Worm (Caenorhabditis elegans) whole organism, young adult: ENCODE data around the gene rhgf-2.
A peak's percentile ranks its signal among the peaks of the same experiment; 100 is the strongest.

ENCODE experiments used
- B0035.1 ChIP-seq: sonication (generic microtip); optimal IDR thresholded peaks from 2 replicates; lab custom pipeline; 2016; ENCODE audit warnings: missing genetic modification characterization, mild to moderate bottlenecking, missing compliant biosample characterization, missing genotype, missing genetic modification reagents
- B0261.1 ChIP-seq: sonication (generic microtip); optimal IDR thresholded peaks from 2 replicates; lab custom pipeline; 2016; ENCODE audit warnings: mild to moderate bottlenecking, missing genetic modification characterization, moderate library complexity, missing compliant biosample characterization
- C06A6.2 ChIP-seq: fragments of 200-800 bp; sonication (Bioruptor generic); conservative IDR thresholded peaks from 2 replicates; pipeline ENCODE4 v1.3.6; 2022; ENCODE audit warnings: missing genetic modification characterization, missing compliant biosample characterization
- D2030.7 ChIP-seq: fragments of 200-800 bp; sonication (Bioruptor generic); IDR thresholded peaks from 2 replicates; pipeline ENCODE4 v1.3.6; 2022; ENCODE audit warnings: missing genetic modification reagents, missing genetic modification characterization, missing compliant biosample characterization
- F37B4.10 ChIP-seq: fragments of 200-800 bp; sonication (Bioruptor generic); IDR thresholded peaks from 2 replicates; pipeline ENCODE4 v1.3.6; 2022; ENCODE audit warnings: missing genetic modification characterization, missing compliant biosample characterization
- F49E8.2 ChIP-seq: sonication (generic microtip); optimal IDR thresholded peaks from 3 replicates; lab custom pipeline; 2017; ENCODE audit warnings: missing genetic modification characterization, mild to moderate bottlenecking, missing compliant biosample characterization, antibody characterized with exemption, moderate library complexity; ENCODE audit not compliant: insufficient read depth
- F57C9.4 ChIP-seq: sonication (generic microtip); optimal IDR thresholded peaks from 2 replicates; lab custom pipeline; 2017; ENCODE audit warnings: mild to moderate bottlenecking, missing genetic modification characterization, missing compliant biosample characterization
- K11D2.4 ChIP-seq: fragments of 200-800 bp; sonication (Bioruptor generic); IDR thresholded peaks from 2 replicates; pipeline ENCODE4 v1.3.6; 2022; ENCODE audit warnings: missing genetic modification reagents, missing genetic modification characterization, missing compliant biosample characterization
- Y53G8AR.9 ChIP-seq: fragments of 200-800 bp; sonication (Bioruptor generic); conservative IDR thresholded peaks from 2 replicates; pipeline ENCODE4 v1.3.6; 2022; ENCODE audit warnings: missing genetic modification reagents, missing genetic modification characterization, missing compliant biosample characterization
- akir-1 ChIP-seq: fragments of 200-800 bp; sonication (Bioruptor generic); optimal IDR thresholded peaks from 2 replicates; lab custom pipeline; 2018; ENCODE audit warnings: mild to moderate bottlenecking, missing genetic modification characterization, moderate library complexity, missing compliant biosample characterization
- aptf-2 ChIP-seq: fragments of 200-800 bp; sonication (Bioruptor generic); conservative IDR thresholded peaks from 2 replicates; pipeline ENCODE4 v1.3.6; 2022; ENCODE audit warnings: missing genetic modification reagents, missing genetic modification characterization, missing compliant biosample characterization
- atf-7 ChIP-seq: sonication (generic microtip); optimal IDR thresholded peaks from 2 replicates; lab custom pipeline; 2017; ENCODE audit warnings: mild to moderate bottlenecking, missing genetic modification characterization, missing compliant biosample characterization
- bed-2 ChIP-seq: fragments of 200-800 bp; sonication (Bioruptor generic); IDR thresholded peaks from 2 replicates; pipeline ENCODE4 v1.3.6; 2022; ENCODE audit warnings: missing genetic modification reagents, missing genetic modification characterization, missing compliant biosample characterization
- cebp-1 ChIP-seq, 2 experiments: fragments of 200-800 bp in 1 of 2; sonication (Bioruptor generic) in 1 of 2; sonication (generic microtip) in 1 of 2; IDR thresholded peaks in 1 of 2; optimal IDR thresholded peaks in 1 of 2; 2 replicates each; pipeline versions ENCODE4 v1.3.6 to Lab custom; 2017 to 2022; ENCODE audit warnings: missing compliant biosample characterization in 2 of 2, missing genetic modification characterization in 2 of 2, mild to moderate bottlenecking in 1 of 2, missing genetic modification reagents in 1 of 2, moderate library complexity in 1 of 2
- ceh-91 ChIP-seq: fragments of 200-800 bp; sonication (Bioruptor generic); IDR thresholded peaks from 2 replicates; pipeline ENCODE4 v1.3.6; 2022; ENCODE audit warnings: missing genetic modification reagents, missing genetic modification characterization, missing compliant biosample characterization
- dox-1 ChIP-seq: fragments of 200-800 bp; sonication (Bioruptor generic); IDR thresholded peaks from 2 replicates; pipeline ENCODE4 v1.3.6; 2022; ENCODE audit warnings: missing genetic modification reagents, missing genetic modification characterization, missing compliant biosample characterization
- dpl-1 ChIP-seq: fragments of 150-350 bp; optimal IDR thresholded peaks from 2 replicates; lab custom pipeline; 2014; ENCODE audit warnings: missing biosample characterization, missing genetic modification reagents, missing genetic modification characterization
- egl-18 ChIP-seq: fragments of 200-800 bp; sonication (Bioruptor generic); IDR thresholded peaks from 2 replicates; pipeline ENCODE4 v1.3.6; 2022; ENCODE audit warnings: missing genetic modification reagents, missing genetic modification characterization, missing compliant biosample characterization
- ekl-4 ChIP-seq: fragments of 200-800 bp; sonication (Bioruptor generic); IDR thresholded peaks from 2 replicates; pipeline ENCODE4 v1.3.6; 2022; ENCODE audit warnings: missing genetic modification reagents, missing genetic modification characterization, missing compliant biosample characterization
- lag-1 ChIP-seq: fragments of 200-800 bp; sonication (Bioruptor generic); IDR thresholded peaks from 2 replicates; pipeline ENCODE4 v1.3.6; 2022; ENCODE audit warnings: missing genetic modification reagents, missing genetic modification characterization, missing compliant biosample characterization
- lin-26 ChIP-seq: fragments of 200-800 bp; sonication (Bioruptor generic); IDR thresholded peaks from 2 replicates; pipeline ENCODE4 v1.3.6; 2022; ENCODE audit warnings: missing genetic modification reagents, missing genetic modification characterization, missing compliant biosample characterization
- lin-35 ChIP-seq, 3 experiments: fragments of 150-350 bp in 2 of 3; sonication (generic microtip) in 1 of 3; optimal IDR thresholded peaks; 2 replicates each; lab custom pipeline; 2014 to 2018; ENCODE audit warnings: missing biosample characterization in 3 of 3, missing genetic modification characterization in 3 of 3, missing genetic modification reagents in 3 of 3
- lir-1 ChIP-seq: fragments of 200-800 bp; sonication (Bioruptor generic); conservative IDR thresholded peaks from 2 replicates; pipeline ENCODE4 v1.3.6; 2022; ENCODE audit warnings: missing genetic modification reagents, missing genetic modification characterization, missing compliant biosample characterization
- lsl-1 ChIP-seq: fragments of 200-800 bp; sonication (Bioruptor generic); optimal IDR thresholded peaks from 2 replicates; lab custom pipeline; 2018; ENCODE audit warnings: mild to moderate bottlenecking, missing genetic modification characterization, moderate library complexity, missing compliant biosample characterization
- mxl-1 ChIP-seq: sonication (generic microtip); optimal IDR thresholded peaks from 2 replicates; lab custom pipeline; 2016; ENCODE audit warnings: missing genetic modification characterization, missing compliant biosample characterization
- nhr-179 ChIP-seq: sonication (generic microtip); optimal IDR thresholded peaks from 2 replicates; lab custom pipeline; 2016; ENCODE audit warnings: mild to moderate bottlenecking, missing genetic modification characterization, missing compliant biosample characterization
- nhr-27 ChIP-seq: fragments of 200-800 bp; sonication (Bioruptor generic); optimal IDR thresholded peaks from 2 replicates; lab custom pipeline; 2018; ENCODE audit warnings: mild to moderate bottlenecking, missing genetic modification characterization, moderate library complexity, missing compliant biosample characterization
- nhr-80 ChIP-seq: sonication (generic microtip); optimal IDR thresholded peaks from 2 replicates; lab custom pipeline; 2016; ENCODE audit warnings: missing genetic modification characterization, missing compliant biosample characterization
- pha-4 ChIP-seq: fragments of 150-350 bp; sonication (generic microtip); optimal IDR thresholded peaks from 2 replicates; lab custom pipeline; 2014; ENCODE audit warnings: missing biosample characterization, missing genetic modification reagents, missing genetic modification characterization
- rcor-1 ChIP-seq: fragments of 200-800 bp; sonication (Bioruptor generic); IDR thresholded peaks from 2 replicates; pipeline ENCODE4 v1.3.6; 2022; ENCODE audit warnings: missing genetic modification reagents, missing genetic modification characterization, missing compliant biosample characterization
- rec-8 ChIP-seq, 2 experiments: sonication (generic microtip); optimal IDR thresholded peaks; 2 replicates each; lab custom pipeline; 2016; ENCODE audit warnings: mild to moderate bottlenecking in 2 of 2, missing genetic modification characterization in 2 of 2, missing genetic modification reagents in 2 of 2, missing genotype in 2 of 2, missing biosample characterization in 1 of 2, missing compliant biosample characterization in 1 of 2, moderate library complexity in 1 of 2
- repo-1 ChIP-seq: sonication (generic microtip); optimal IDR thresholded peaks from 2 replicates; lab custom pipeline; 2017; ENCODE audit warnings: mild to moderate bottlenecking, missing genetic modification characterization, missing compliant biosample characterization
- snpc-1.3 ChIP-seq: sonication (generic microtip); optimal IDR thresholded peaks from 2 replicates; lab custom pipeline; 2017; ENCODE audit warnings: missing genetic modification characterization, mild to moderate bottlenecking, missing compliant biosample characterization, antibody characterized with exemption, moderate library complexity, missing genotype, missing genetic modification reagents; ENCODE audit not compliant: insufficient read depth
- somi-1 ChIP-seq: fragments of 200-800 bp; sonication (Bioruptor generic); optimal IDR thresholded peaks from 2 replicates; lab custom pipeline; 2018; ENCODE audit warnings: mild to moderate bottlenecking, missing genetic modification characterization, missing compliant biosample characterization
- sptf-2 ChIP-seq: fragments of 200-800 bp; sonication (Bioruptor generic); optimal IDR thresholded peaks from 2 replicates; lab custom pipeline; 2018; ENCODE audit warnings: mild to moderate bottlenecking, missing genetic modification characterization, missing compliant biosample characterization
- tbx-9 ChIP-seq: sonication (generic microtip); optimal IDR thresholded peaks from 2 replicates; lab custom pipeline; 2016; ENCODE audit warnings: borderline replicate concordance, missing genetic modification characterization, inconsistent platforms, missing compliant biosample characterization
- xnd-1 ChIP-seq: sonication (generic microtip); optimal IDR thresholded peaks from 2 replicates; lab custom pipeline; 2016; ENCODE audit warnings: missing genotype, missing genetic modification reagents, missing genetic modification characterization, missing compliant biosample characterization
- zfh-2 ChIP-seq: fragments of 200-800 bp; sonication (Bioruptor generic); conservative IDR thresholded peaks from 2 replicates; pipeline ENCODE4 v1.3.6; 2022; ENCODE audit warnings: missing genetic modification reagents, missing genetic modification characterization, missing compliant biosample characterization
- ztf-6 ChIP-seq: fragments of 200-800 bp; sonication (Bioruptor generic); IDR thresholded peaks from 2 replicates; pipeline ENCODE4 v1.3.6; 2022; ENCODE audit warnings: missing genetic modification reagents, missing genetic modification characterization, missing compliant biosample characterization

rhgf-2 gene

DNA sequence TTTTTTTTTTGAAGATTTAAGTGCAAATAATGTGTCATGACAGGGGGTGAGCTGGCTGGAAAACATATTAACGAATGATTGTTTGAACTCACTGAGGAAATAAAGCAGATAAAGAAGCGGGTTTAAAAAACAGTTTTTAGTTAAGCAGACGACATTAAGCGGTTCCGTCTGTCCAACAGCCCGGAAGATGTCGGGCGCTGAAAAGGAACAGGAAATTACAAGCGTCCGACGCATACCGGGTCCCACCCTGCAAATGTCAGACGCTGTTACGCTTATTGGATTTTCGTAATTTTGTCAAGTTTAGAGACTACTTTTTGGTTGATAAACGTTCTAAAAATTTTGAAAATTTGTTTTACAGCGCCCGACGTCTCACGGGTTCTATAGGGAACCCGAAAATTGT, 59.0 kb downstream of the rhgf-2 start:
- no peak for TF ChIP-seq egl-18
- TF ChIP-seq rcor-1 (GFP tag; lab: Robert Waterston, UW) = no peak
- TF ChIP-seq F37B4.10 (GFP tag; lab: Robert Waterston, UW) = no peak
- TF ChIP-seq ztf-6 (GFP tag; lab: Robert Waterston, UW) = no peak
- no peak for TF ChIP-seq D2030.7 (GFP tag; lab: Robert Waterston, UW)
- no peak for TF ChIP-seq B0261.1 (tag; lab: Kevin White, UChicago)
- no peak for TF ChIP-seq nhr-80
- TF ChIP-seq sptf-2 = no peak
- TF ChIP-seq F49E8.2 (tag; lab: Kevin White, UChicago) = no peak
- no peak for TF ChIP-seq aptf-2 (GFP tag; lab: Robert Waterston, UW)
- TF ChIP-seq nhr-179 (tag; lab: Kevin White, UChicago) = no peak
- no peak for TF ChIP-seq pha-4
- TF ChIP-seq lir-1 (GFP tag; lab: Robert Waterston, UW) = no peak
- TF ChIP-seq lin-35 (GFP tag; optimal IDR thresholded peaks at IDR 0.05; lab: Kevin White, UChicago) = no peak
- no peak for TF ChIP-seq tbx-9 (tag; lab: Kevin White, UChicago)
- no peak for TF ChIP-seq xnd-1
- no peak for TF ChIP-seq rec-8 (tag; optimal IDR thresholded peaks at IDR 0.05; lab: Kevin White, UChicago)
- TF ChIP-seq, all 124 proteins: peak for 0

ce11 chrII:4167833-4168232, 67.2 kb downstream of the rhgf-2 start:
- peak; percentile 83 for TF ChIP-seq zfh-2 (GFP tag; lab: Robert Waterston, UW)
- TF ChIP-seq ceh-91 (GFP tag; lab: Robert Waterston, UW) = no peak
- no peak for TF ChIP-seq lag-1
- no peak for TF ChIP-seq bed-2 (GFP tag; lab: Robert Waterston, UW)
- no peak for TF ChIP-seq B0035.1 (tag; lab: Kevin White, UChicago)
- no peak for TF ChIP-seq atf-7 (tag; lab: Kevin White, UChicago)
- 0 out of 2 replicates have a peak, but pooled peaks have one; percentile 31 for TF ChIP-seq dox-1 (GFP tag; lab: Robert Waterston, UW)
- no peak for TF ChIP-seq nhr-27
- TF ChIP-seq F57C9.4 = no peak
- no peak for TF ChIP-seq mxl-1 (tag; lab: Kevin White, UChicago)
- TF ChIP-seq egl-18 = no peak
- no peak for TF ChIP-seq K11D2.4
- no peak for TF ChIP-seq snpc-1.3 (tag; lab: Kevin White, UChicago)
- no peak for TF ChIP-seq D2030.7 (GFP tag; lab: Robert Waterston, UW)
- TF ChIP-seq somi-1 (GFP tag; lab: Kevin White, UChicago) = no peak
- no peak for TF ChIP-seq C06A6.2 (GFP tag; lab: Robert Waterston, UW)
- 0 out of 2 replicates have a peak, but pooled peaks have one; percentile 23 for TF ChIP-seq ekl-4 (GFP tag; lab: Robert Waterston, UW)
- TF ChIP-seq lin-26 (GFP tag; lab: Robert Waterston, UW) = no peak
- TF ChIP-seq dpl-1 (GFP tag; lab: Kevin White, UChicago) = no peak
- TF ChIP-seq repo-1 = no peak
- no peak for TF ChIP-seq akir-1 (GFP tag; lab: Kevin White, UChicago)
- TF ChIP-seq lsl-1 = no peak
- no peak for TF ChIP-seq cebp-1 (GFP tag; IDR thresholded peaks at IDR 0.05; lab: Robert Waterston, UW)
- no peak for TF ChIP-seq cebp-1 (tag; optimal IDR thresholded peaks at IDR 0.05; lab: Kevin White, UChicago)
- TF ChIP-seq Y53G8AR.9 (GFP tag; lab: Robert Waterston, UW) = no peak
